Fruit fly (Drosophila melanogaster) whole organism, embryonic: ENCODE results near the gene CG15332.

ENCODE experiments used
- ATbp ChIP-seq: fragments of 200-800 bp; sonication (Bioruptor generic); optimal IDR thresholded peaks from 2 replicates; lab custom pipeline; 2017; ENCODE audit warnings: missing biosample characterization, mild to moderate bottlenecking, missing genetic modification characterization, missing genetic modification reagents
- CG10209 ChIP-seq: fragments of 200-800 bp; sonication (Bioruptor generic); optimal IDR thresholded peaks from 3 replicates; lab custom pipeline; 2017; ENCODE audit warnings: missing biosample characterization, mild to moderate bottlenecking, missing genetic modification characterization, missing genetic modification reagents
- CG1024 ChIP-seq: fragments of 200-800 bp; sonication (Bioruptor generic); IDR thresholded peaks from 2 replicates; pipeline ENCODE4 v1.3.6; 2022; ENCODE audit warnings: missing biosample characterization, missing genetic modification characterization
- CG11247 ChIP-seq: fragments of 200-800 bp; sonication (Bioruptor generic); IDR thresholded peaks from 2 replicates; pipeline ENCODE4 v1.3.6; 2022; ENCODE audit warnings: missing biosample characterization, missing genetic modification characterization
- CG12071 ChIP-seq: fragments of 200-800 bp; sonication (Bioruptor generic); optimal IDR thresholded peaks from 3 replicates; lab custom pipeline; 2018; ENCODE audit warnings: missing biosample characterization, mild to moderate bottlenecking, missing genetic modification characterization
- CG12744 ChIP-seq: fragments of 200-800 bp; sonication (Bioruptor generic); optimal IDR thresholded peaks from 2 replicates; lab custom pipeline; 2016; ENCODE audit warnings: missing biosample characterization, missing genetic modification characterization
- CG13424 ChIP-seq: fragments of 200-800 bp; sonication (Bioruptor generic); optimal IDR thresholded peaks from 2 replicates; lab custom pipeline; 2019; ENCODE audit warnings: missing biosample characterization, mild to moderate bottlenecking, missing genetic modification characterization, moderate library complexity
- CG15073 ChIP-seq: fragments of 200-800 bp; sonication (Bioruptor generic); optimal IDR thresholded peaks from 2 replicates; lab custom pipeline; 2016; ENCODE audit warnings: missing biosample characterization, missing genetic modification characterization
- CG17385 ChIP-seq: fragments of 200-800 bp; sonication (Bioruptor generic); optimal IDR thresholded peaks from 3 replicates; lab custom pipeline; 2018; ENCODE audit warnings: missing biosample characterization, mild to moderate bottlenecking, missing genetic modification characterization
- CG17612 ChIP-seq: fragments of 200-800 bp; sonication (Bioruptor generic); IDR thresholded peaks from 2 replicates; pipeline ENCODE4 v1.3.6; 2022; ENCODE audit warnings: missing biosample characterization, missing genetic modification characterization
- CG1832 ChIP-seq: fragments of 200-800 bp; sonication (Bioruptor generic); optimal IDR thresholded peaks from 2 replicates; lab custom pipeline; 2017; ENCODE audit warnings: missing biosample characterization, mild to moderate bottlenecking, missing genetic modification characterization, inconsistent platforms
- CG18764 ChIP-seq: fragments of 200-800 bp; sonication (Bioruptor generic); optimal IDR thresholded peaks from 3 replicates; lab custom pipeline; 2016; ENCODE audit warnings: missing biosample characterization, missing genetic modification characterization
- CG2875 ChIP-seq: fragments of 200-800 bp; sonication (Bioruptor generic); optimal IDR thresholded peaks from 2 replicates; lab custom pipeline; 2017; ENCODE audit warnings: missing biosample characterization, mild to moderate bottlenecking, missing genetic modification characterization, missing genetic modification reagents
- CG31365 ChIP-seq: fragments of 200-800 bp; sonication (Bioruptor generic); optimal IDR thresholded peaks from 2 replicates; lab custom pipeline; 2018; ENCODE audit warnings: missing biosample characterization, mild to moderate bottlenecking, missing genetic modification characterization
- CG34376 ChIP-seq: fragments of 200-800 bp; sonication (Bioruptor generic); optimal IDR thresholded peaks from 2 replicates; lab custom pipeline; 2018; ENCODE audit warnings: missing biosample characterization, mild to moderate bottlenecking, missing genetic modification characterization
- CG4820 ChIP-seq: fragments of 200-800 bp; sonication (Bioruptor generic); optimal IDR thresholded peaks from 3 replicates; lab custom pipeline; 2016; ENCODE audit warnings: missing biosample characterization, missing genetic modification characterization
- CG5180 ChIP-seq: fragments of 200-800 bp; sonication (Bioruptor generic); optimal IDR thresholded peaks from 3 replicates; lab custom pipeline; 2017; ENCODE audit warnings: missing biosample characterization, missing genetic modification characterization, mild to moderate bottlenecking, moderate library complexity, missing genetic modification reagents
- CG6654 ChIP-seq: fragments of 200-800 bp; sonication (Bioruptor generic); optimal IDR thresholded peaks from 2 replicates; lab custom pipeline; 2017; ENCODE audit warnings: missing biosample characterization, mild to moderate bottlenecking, missing genetic modification characterization
- CG6813 ChIP-seq: fragments of 200-800 bp; sonication (Bioruptor generic); optimal IDR thresholded peaks from 2 replicates; lab custom pipeline; 2017; ENCODE audit warnings: missing biosample characterization, missing genetic modification characterization, mild to moderate bottlenecking, moderate library complexity, missing genetic modification reagents
- CG8944 ChIP-seq: fragments of 200-800 bp; sonication (Bioruptor generic); optimal IDR thresholded peaks from 3 replicates; lab custom pipeline; 2016; ENCODE audit warnings: missing biosample characterization, missing genetic modification characterization
- CG9876 ChIP-seq: fragments of 200-800 bp; sonication (Bioruptor generic); optimal IDR thresholded peaks from 2 replicates; lab custom pipeline; 2016; ENCODE audit warnings: missing biosample characterization, missing genetic modification characterization
- Dad ChIP-seq: fragments of 200-800 bp; sonication (Bioruptor generic); optimal IDR thresholded peaks from 3 replicates; lab custom pipeline; 2016; ENCODE audit warnings: missing biosample characterization, missing genetic modification characterization
- Dfd ChIP-seq, 2 experiments: fragments of >200 bp; optimal IDR thresholded peaks; 2 replicates each; lab custom pipeline; 2017; ENCODE audit warnings: missing biosample characterization in 2 of 2, missing genetic modification characterization in 2 of 2
- Dp ChIP-seq: fragments of 200-800 bp; sonication (Bioruptor generic); optimal IDR thresholded peaks from 2 replicates; lab custom pipeline; 2018; ENCODE audit warnings: missing biosample characterization, mild to moderate bottlenecking, missing genetic modification characterization, moderate library complexity
- E2f1 ChIP-seq: fragments of 200-800 bp; sonication (Bioruptor generic); IDR thresholded peaks from 2 replicates; pipeline ENCODE4 v1.3.6; 2022; ENCODE audit warnings: missing biosample characterization, missing genetic modification characterization
- Fer2 ChIP-seq: fragments of 200-800 bp; sonication (Bioruptor generic); optimal IDR thresholded peaks from 2 replicates; lab custom pipeline; 2018; ENCODE audit warnings: missing biosample characterization, mild to moderate bottlenecking, missing genetic modification characterization, moderate library complexity
- HLH3B ChIP-seq: fragments of 200-800 bp; sonication (Bioruptor generic); IDR thresholded peaks from 2 replicates; pipeline ENCODE4 v1.3.6; 2022; ENCODE audit warnings: missing biosample characterization, missing genetic modification characterization
- Hand ChIP-seq: fragments of 200-800 bp; sonication (Bioruptor generic); optimal IDR thresholded peaks from 2 replicates; lab custom pipeline; 2017; ENCODE audit warnings: mild to moderate bottlenecking, missing biosample characterization, missing genetic modification reagents, missing genetic modification characterization
- HmgZ ChIP-seq: fragments of 200-800 bp; sonication (Bioruptor generic); optimal IDR thresholded peaks from 2 replicates; lab custom pipeline; 2018; ENCODE audit warnings: missing biosample characterization, mild to moderate bottlenecking, missing genetic modification characterization
- Myb ChIP-seq: fragments of 200-800 bp; sonication (Bioruptor generic); optimal IDR thresholded peaks from 2 replicates; lab custom pipeline; 2016; ENCODE audit warnings: missing biosample characterization, missing genetic modification characterization
- NFAT ChIP-seq: fragments of 200-800 bp; sonication (Bioruptor generic); IDR thresholded peaks from 2 replicates; pipeline ENCODE4 v1.3.6; 2022; ENCODE audit warnings: missing biosample characterization, missing genetic modification characterization
- Sox102F ChIP-seq: fragments of 200-800 bp; sonication (Bioruptor generic); optimal IDR thresholded peaks from 2 replicates; lab custom pipeline; 2018; ENCODE audit warnings: missing biosample characterization, mild to moderate bottlenecking, missing genetic modification characterization, moderate library complexity
- Sry-β ChIP-seq: fragments of 200-800 bp; sonication (Bioruptor generic); optimal IDR thresholded peaks from 2 replicates; lab custom pipeline; 2018; ENCODE audit warnings: missing biosample characterization, mild to moderate bottlenecking, missing genetic modification characterization, moderate library complexity
- chn ChIP-seq: fragments of 200-800 bp; sonication (Bioruptor generic); optimal IDR thresholded peaks from 2 replicates; lab custom pipeline; 2016; ENCODE audit warnings: missing biosample characterization, missing genetic modification characterization
- ci ChIP-seq: fragments of 200-800 bp; sonication (Bioruptor generic); IDR thresholded peaks from 3 replicates; pipeline ENCODE4 v1.3.6; 2022; ENCODE audit warnings: missing biosample characterization, missing genetic modification characterization
- crp ChIP-seq, 2 experiments: fragments of 200-800 bp; sonication (Bioruptor generic); optimal IDR thresholded peaks; 2 replicates in 1 of 2; 3 replicates in 1 of 2; lab custom pipeline; 2017; ENCODE audit warnings: missing biosample characterization in 2 of 2, missing genetic modification characterization in 2 of 2, mild to moderate bottlenecking in 1 of 2, moderate library complexity in 1 of 2
- danr ChIP-seq: fragments of 200-800 bp; sonication (Bioruptor generic); IDR thresholded peaks from 2 replicates; pipeline ENCODE4 v1.3.6; 2022; ENCODE audit warnings: missing biosample characterization, missing genetic modification characterization
- dm ChIP-seq: fragments of 200-800 bp; sonication (Bioruptor generic); optimal IDR thresholded peaks from 3 replicates; lab custom pipeline; 2016; ENCODE audit warnings: missing biosample characterization, missing genetic modification characterization
- fd64A ChIP-seq: fragments of 200-800 bp; sonication (Bioruptor generic); optimal IDR thresholded peaks from 3 replicates; lab custom pipeline; 2018; ENCODE audit warnings: missing biosample characterization, mild to moderate bottlenecking, missing genetic modification characterization
- fru ChIP-seq: fragments of >200 bp; optimal IDR thresholded peaks from 2 replicates; lab custom pipeline; 2017
- hb ChIP-seq: fragments of 200-800 bp; sonication (Bioruptor generic); IDR thresholded peaks from 3 replicates; pipeline ENCODE4 v1.3.6; 2022; ENCODE audit warnings: missing biosample characterization, missing genetic modification characterization; ENCODE audit not compliant: partially characterized antibody
- hbn ChIP-seq: fragments of 200-800 bp; sonication (Bioruptor generic); IDR thresholded peaks from 2 replicates; pipeline ENCODE4 v1.3.6; 2022; ENCODE audit warnings: missing biosample characterization, missing genetic modification characterization; ENCODE audit not compliant: partially characterized antibody
- kni ChIP-seq: fragments of 200-800 bp; sonication (Bioruptor generic); optimal IDR thresholded peaks from 3 replicates; lab custom pipeline; 2017; ENCODE audit warnings: mild to moderate bottlenecking, missing biosample characterization, missing genetic modification reagents, missing genetic modification characterization
- nerfin-2 ChIP-seq: fragments of 200-800 bp; sonication (Bioruptor generic); IDR thresholded peaks from 2 replicates; pipeline ENCODE4 v1.3.6; 2022; ENCODE audit warnings: missing biosample characterization, missing genetic modification characterization; ENCODE audit not compliant: partially characterized antibody
- org-1 ChIP-seq: fragments of 200-800 bp; sonication (Bioruptor generic); optimal IDR thresholded peaks from 2 replicates; lab custom pipeline; 2017; ENCODE audit warnings: missing biosample characterization, missing genetic modification characterization
- pnt ChIP-seq: fragments of 200-800 bp; sonication (Bioruptor generic); optimal IDR thresholded peaks from 3 replicates; lab custom pipeline; 2016; ENCODE audit warnings: missing biosample characterization, missing genetic modification characterization
- sens-2 ChIP-seq: fragments of 200-800 bp; sonication (Bioruptor generic); IDR thresholded peaks from 2 replicates; pipeline ENCODE4 v1.3.6; 2022; ENCODE audit warnings: missing biosample characterization, missing genetic modification characterization
- sob ChIP-seq: fragments of 200-800 bp; sonication (Bioruptor generic); IDR thresholded peaks from 2 replicates; pipeline ENCODE4 v1.3.6; 2022; ENCODE audit warnings: missing biosample characterization, missing genetic modification characterization
- trh ChIP-seq: fragments of 200-800 bp; sonication (Bioruptor generic); optimal IDR thresholded peaks from 2 replicates; lab custom pipeline; 2016; ENCODE audit warnings: missing biosample characterization, missing genetic modification characterization
- wdn ChIP-seq: fragments of 200-800 bp; sonication (Bioruptor generic); IDR thresholded peaks from 2 replicates; pipeline ENCODE4 v1.3.6; 2022; ENCODE audit warnings: missing biosample characterization, missing genetic modification characterization
- wor ChIP-seq: fragments of 200-800 bp; sonication (Bioruptor generic); IDR thresholded peaks from 2 replicates; pipeline ENCODE4 v1.3.6; 2022; ENCODE audit warnings: missing biosample characterization, missing genetic modification characterization

Gene CG15332

dm6 chrX:7970396-7970795 lies 14.6 kb upstream of the CG15332 start (continued):
- TF ChIP-seq Dad (GFP tag; lab: Kevin White, UChicago) (no peak), CG31365 (tag; lab: Kevin White, UChicago) (no peak), chn (GFP tag; lab: Kevin White, UChicago) (peak; percentile 46), sob (GFP tag; lab: Robert Waterston, UW) (no peak; the same call in 1 of the 2 replicates), wor (GFP tag; lab: Robert Waterston, UW) (no peak), kni (GFP tag; lab: Kevin White, UChicago) (no peak), CG1832 (GFP tag; lab: Kevin White, UChicago) (no peak), dm (no peak), Fer2 (tag; lab: Kevin White, UChicago) (no peak), CG17612 (GFP tag; lab: Robert Waterston, UW) (no peak), CG2875 (GFP tag; lab: Kevin White, UChicago) (no peak), Dp (GFP tag; lab: Kevin White, UChicago) (no peak), CG4820 (GFP tag; lab: Kevin White, UChicago) (no peak), sens-2 (no peak), ci (GFP tag; lab: Robert Waterston, UW) (peak; percentile 51; the same call in 1 of the 3 replicates), Hand (GFP tag; lab: Kevin White, UChicago) (peak; percentile 32), ATbp (peak; percentile 20), CG34376 (GFP tag; lab: Kevin White, UChicago) (peak; percentile 39), HLH3B (GFP tag; lab: Robert Waterston, UW) (peak; percentile 26; the same call in 1 of the 2 replicates), org-1 (GFP tag; lab: Kevin White, UChicago) (peak; percentile 39), nerfin-2 (GFP tag; lab: Robert Waterston, UW) (no peak), CG17385 (GFP tag; lab: Kevin White, UChicago) (peak; percentile 47), CG10209 (GFP tag; lab: Kevin White, UChicago) (peak; percentile 20), fru (lab: Kevin White, UChicago) (no peak), fd64A (GFP tag; lab: Kevin White, UChicago) (no peak), CG1024 (GFP tag; lab: Robert Waterston, UW) (no peak), CG8944 (GFP tag; lab: Kevin White, UChicago) (peak; percentile 6), E2f1 (GFP tag; lab: Robert Waterston, UW) (0 out of 2 replicates have a peak, but pooled peaks have one; percentile 27), wdn (GFP tag; lab: Robert Waterston, UW) (no peak), Sry-β (GFP tag; lab: Kevin White, UChicago) (no peak), CG6813 (peak; percentile 12), trh (no peak), Sox102F (GFP tag; lab: Kevin White, UChicago) (peak; percentile 66), hb (GFP tag; lab: Robert Waterston, UW) (no peak), Dfd (GFP tag; optimal IDR thresholded peaks at IDR 0.05; lab: Kevin White, UChicago) (no peak), danr (no peak), CG12744 (GFP tag; lab: Kevin White, UChicago) (no peak), NFAT (no peak), CG18764 (GFP tag; lab: Kevin White, UChicago) (no peak), CG9876 (GFP tag; lab: Kevin White, UChicago) (no peak), CG5180 (GFP tag; lab: Kevin White, UChicago) (peak; percentile 4), HmgZ (tag; lab: Kevin White, UChicago) (peak; percentile 30), CG12071 (GFP tag; lab: Kevin White, UChicago) (peak; percentile 33), CG13424 (tag; lab: Kevin White, UChicago) (peak; percentile 70), Myb (GFP tag; lab: Kevin White, UChicago) (no peak), crp (GFP tag; optimal IDR thresholded peaks at IDR 0.05; lab: Kevin White, UChicago) (no peak), CG15073 (no peak), hbn (GFP tag; lab: Robert Waterston, UW) (peak; percentile 58), CG6654 (no peak), CG11247 (GFP tag; lab: Robert Waterston, UW) (no peak), pnt (GFP tag; lab: Kevin White, UChicago) (peak; percentile 9)
